Fruit fly (Drosophila melanogaster) whole organism, adult: ENCODE data around the gene CG42269.

Source experiments
- CG1620 ChIP-seq: fragments of 200-800 bp; sonication (Bioruptor generic); optimal IDR thresholded peaks from 2 replicates; lab custom pipeline; 2016; ENCODE audit warnings: missing biosample characterization, missing genetic modification characterization
- CG33017 ChIP-seq: fragments of 200-800 bp; sonication (Bioruptor generic); optimal IDR thresholded peaks from 2 replicates; lab custom pipeline; 2018; ENCODE audit warnings: missing biosample characterization, mild to moderate bottlenecking, missing genetic modification characterization, moderate library complexity
- CG7045 ChIP-seq: fragments of 200-800 bp; sonication (Bioruptor generic); optimal IDR thresholded peaks from 2 replicates; lab custom pipeline; 2017; ENCODE audit warnings: missing biosample characterization, mild to moderate bottlenecking, missing genetic modification characterization
- CG7101 ChIP-seq: fragments of 200-800 bp; sonication (Bioruptor generic); optimal IDR thresholded peaks from 2 replicates; lab custom pipeline; 2018; ENCODE audit warnings: missing biosample characterization, mild to moderate bottlenecking, missing genetic modification characterization, moderate library complexity
- Clk ChIP-seq: fragments of 200-800 bp; sonication (Bioruptor generic); optimal IDR thresholded peaks from 2 replicates; lab custom pipeline; 2017; ENCODE audit warnings: missing biosample characterization, missing genetic modification characterization
- kay ChIP-seq: fragments of 200-800 bp; sonication (Bioruptor generic); peaks from one replicate; lab custom pipeline; 2016; ENCODE audit warnings: missing biosample characterization, missing genetic modification characterization, borderline replicate concordance
- ovo ChIP-seq: fragments of 200-800 bp; sonication (Bioruptor generic); optimal IDR thresholded peaks from 2 replicates; lab custom pipeline; 2016; ENCODE audit warnings: missing biosample characterization, missing genetic modification characterization

- TF ChIP-seq ovo (no peak), CG1620 (GFP tag; lab: Kevin White, UChicago) (no peak), CG7045 (GFP tag; lab: Kevin White, UChicago) (no peak), CG33017 (tag; lab: Kevin White, UChicago) (no peak), CG7101 (tag; lab: Kevin White, UChicago) (no peak), kay (GFP tag; lab: Kevin White, UChicago) (no peak), Clk (GFP tag; lab: Kevin White, UChicago) (no peak)
Observed at dm6 chr3L:6065881-6066389, at the start of gene CG42269.
